Worm (Caenorhabditis elegans) whole organism, L4 larva: ENCODE measurements around the gene irld-42.

Experiments used
- F49E8.2 ChIP-seq: sonication (generic microtip); optimal IDR thresholded peaks from 2 replicates; lab custom pipeline; 2016; ENCODE audit warnings: missing compliant biosample characterization, mild to moderate bottlenecking, missing genetic modification characterization, borderline replicate concordance
- aly-2 ChIP-seq: sonication (generic microtip); optimal IDR thresholded peaks from 2 replicates; lab custom pipeline; 2018; ENCODE audit warnings: missing biosample characterization, missing genetic modification characterization
- ceh-44 ChIP-seq: fragments of 200-800 bp; sonication (Bioruptor generic); IDR thresholded peaks from 2 replicates; pipeline ENCODE4 v1.3.6; 2022; ENCODE audit warnings: missing genetic modification reagents, missing genetic modification characterization, missing compliant biosample characterization
- nhr-102 ChIP-seq: sonication (generic microtip); optimal IDR thresholded peaks from 2 replicates; lab custom pipeline; 2016; ENCODE audit warnings: mild to moderate bottlenecking, missing genetic modification characterization, moderate library complexity, missing compliant biosample characterization
- nhr-28 ChIP-seq: fragments of 150-350 bp; optimal IDR thresholded peaks from 2 replicates; lab custom pipeline; 2014; ENCODE audit warnings: missing biosample characterization, missing genetic modification characterization
- unc-62 ChIP-seq, 3 experiments: fragments of 150-350 bp in 1 of 3; sonication (generic microtip); optimal IDR thresholded peaks in 2 of 3; peaks in 1 of 3; 1 replicate in 1 of 3; 2 replicates in 2 of 3; lab custom pipeline; 2014 to 2017; ENCODE audit warnings: missing biosample characterization in 3 of 3, missing genetic modification characterization in 3 of 3, missing genetic modification reagents in 3 of 3, missing genotype in 1 of 3

- TF ChIP-seq nhr-28 = no peak
- no peak for TF ChIP-seq F49E8.2
- TF ChIP-seq ceh-44 (GFP tag; lab: Robert Waterston, UW) = no peak
- TF ChIP-seq aly-2 = no peak
- no peak for TF ChIP-seq nhr-102 (tag; lab: Kevin White, UChicago)
- TF ChIP-seq unc-62 (GFP tag; optimal IDR thresholded peaks at IDR 0.05 in 1 of 2; lab: Kevin White, UChicago) = no peak
- TF ChIP-seq unc-62 (tag; optimal IDR thresholded peaks at IDR 0.05; lab: Kevin White, UChicago) = no peak
These were observed 14.0 kb downstream of the irld-42 start, which contains the start of gene srh-3 for ce11 chrV:1682279-1682678.
